Worm (Caenorhabditis elegans) whole organism, L1 larva: ENCODE measurements around the gene K08B12.3.
A peak's percentile ranks its signal among the peaks of the same experiment; 100 is the strongest.

Experiments
- C16A3.4 ChIP-seq: fragments of 150-350 bp; optimal IDR thresholded peaks from 2 replicates; lab custom pipeline; 2014; ENCODE audit warnings: missing biosample characterization, missing genetic modification characterization
- F16B12.6 ChIP-seq: fragments of 150-350 bp; optimal IDR thresholded peaks from 2 replicates; lab custom pipeline; 2014; ENCODE audit warnings: missing biosample characterization, missing genetic modification characterization
- Y116A8C.19 ChIP-seq: sonication (generic microtip); optimal IDR thresholded peaks from 2 replicates; lab custom pipeline; 2016; ENCODE audit warnings: missing compliant biosample characterization, missing genetic modification characterization, borderline replicate concordance
- aha-1 ChIP-seq: fragments of 150-350 bp; optimal IDR thresholded peaks from 2 replicates; lab custom pipeline; 2014; ENCODE audit warnings: missing biosample characterization, missing genetic modification characterization
- alr-1 ChIP-seq: fragments of 200-800 bp; sonication (Bioruptor generic); optimal IDR thresholded peaks from 2 replicates; lab custom pipeline; 2018; ENCODE audit warnings: borderline replicate concordance, mild to moderate bottlenecking, missing genetic modification characterization, missing compliant biosample characterization
- aly-2 ChIP-seq: fragments of 150-350 bp; optimal IDR thresholded peaks from 2 replicates; lab custom pipeline; 2014; ENCODE audit warnings: missing biosample characterization, missing genetic modification characterization
- ama-1 ChIP-seq: fragments of 150-350 bp; optimal IDR thresholded peaks from 2 replicates; lab custom pipeline; 2014
- blmp-1 ChIP-seq: fragments of 150-350 bp; optimal IDR thresholded peaks from 2 replicates; lab custom pipeline; 2014; ENCODE audit warnings: missing biosample characterization, missing genetic modification characterization
- ceh-63 ChIP-seq: fragments of 200-800 bp; sonication (Bioruptor generic); optimal IDR thresholded peaks from 2 replicates; lab custom pipeline; 2018; ENCODE audit warnings: mild to moderate bottlenecking, missing genetic modification characterization, missing compliant biosample characterization
- ceh-90 ChIP-seq: sonication (generic microtip); optimal IDR thresholded peaks from 2 replicates; lab custom pipeline; 2016; ENCODE audit warnings: missing genetic modification characterization, missing compliant biosample characterization
- ces-1 ChIP-seq: fragments of 150-350 bp; optimal IDR thresholded peaks from 2 replicates; lab custom pipeline; 2014; ENCODE audit warnings: missing biosample characterization, missing genetic modification reagents, missing genetic modification characterization
- dpl-1 ChIP-seq, 3 experiments: fragments of 150-350 bp in 2 of 3; sonication (generic microtip) in 1 of 3; optimal IDR thresholded peaks; 2 replicates each; lab custom pipeline; 2014 to 2017; ENCODE audit warnings: missing biosample characterization in 3 of 3, missing genetic modification characterization in 3 of 3, missing genetic modification reagents in 3 of 3
- efl-1 ChIP-seq, 4 experiments: fragments of 150-350 bp; optimal IDR thresholded peaks in 3 of 4; peaks in 1 of 4; 1 replicate in 1 of 4; 2 replicates in 3 of 4; lab custom pipeline; 2014; ENCODE audit warnings: missing biosample characterization in 2 of 4, missing genetic modification characterization in 2 of 4, missing genetic modification reagents in 2 of 4
- egl-27 ChIP-seq, 2 experiments: fragments of 150-350 bp in 1 of 2; sonication (generic microtip); optimal IDR thresholded peaks; 3 replicates each; lab custom pipeline; 2017 to 2018; ENCODE audit warnings: missing biosample characterization in 2 of 2, missing genetic modification characterization in 2 of 2, missing genetic modification reagents in 2 of 2
- elt-2 ChIP-seq: sonication (generic microtip); optimal IDR thresholded peaks from 2 replicates; lab custom pipeline; 2016; ENCODE audit warnings: missing genetic modification characterization, mild to moderate bottlenecking, inconsistent platforms, missing compliant biosample characterization, missing genetic modification reagents
- ets-5 ChIP-seq: fragments of 200-800 bp; sonication (Bioruptor generic); IDR thresholded peaks from 2 replicates; pipeline ENCODE4 v1.3.6; 2022; ENCODE audit warnings: missing genetic modification characterization, missing compliant biosample characterization
- fkh-4 ChIP-seq: sonication (generic microtip); optimal IDR thresholded peaks from 2 replicates; lab custom pipeline; 2016; ENCODE audit warnings: missing compliant biosample characterization, missing genetic modification characterization, borderline replicate concordance
- fkh-8 ChIP-seq: sonication (generic microtip); optimal IDR thresholded peaks from 2 replicates; lab custom pipeline; 2016; ENCODE audit warnings: mild to moderate bottlenecking, missing genetic modification characterization, missing compliant biosample characterization
- fos-1 ChIP-seq: fragments of 150-350 bp; optimal IDR thresholded peaks from 2 replicates; lab custom pipeline; 2014; ENCODE audit warnings: missing biosample characterization, missing genetic modification characterization
- hlh-4 ChIP-seq: sonication (generic microtip); optimal IDR thresholded peaks from 2 replicates; lab custom pipeline; 2016; ENCODE audit warnings: mild to moderate bottlenecking, missing genetic modification characterization, missing compliant biosample characterization
- irx-1 ChIP-seq: sonication (generic microtip); optimal IDR thresholded peaks from 2 replicates; lab custom pipeline; 2016; ENCODE audit warnings: missing genetic modification characterization, missing compliant biosample characterization
- isw-1 ChIP-seq: fragments of 200-800 bp; sonication (Bioruptor generic); IDR thresholded peaks from 2 replicates; pipeline ENCODE4 v1.3.6; 2022; ENCODE audit warnings: missing genetic modification characterization, missing compliant biosample characterization
- lin-39 ChIP-seq: fragments of 150-350 bp; optimal IDR thresholded peaks from 2 replicates; lab custom pipeline; 2014; ENCODE audit warnings: missing biosample characterization, missing genetic modification reagents, missing genetic modification characterization
- lir-3 ChIP-seq: sonication (generic microtip); optimal IDR thresholded peaks from 2 replicates; lab custom pipeline; 2016; ENCODE audit warnings: mild to moderate bottlenecking, missing genetic modification characterization, moderate library complexity, missing compliant biosample characterization; ENCODE audit not compliant: poor library complexity
- mab-9 ChIP-seq: fragments of 200-800 bp; sonication (Bioruptor generic); IDR thresholded peaks from 2 replicates; pipeline ENCODE4 v1.3.6; 2022; ENCODE audit warnings: missing genetic modification reagents, missing genetic modification characterization, missing compliant biosample characterization
- mdl-1 ChIP-seq, 2 experiments: fragments of 150-350 bp; optimal IDR thresholded peaks; 2 replicates each; lab custom pipeline; 2014 to 2017; ENCODE audit warnings: missing biosample characterization in 2 of 2, missing genetic modification characterization in 2 of 2, inconsistent platforms in 1 of 2
- mef-2 ChIP-seq: fragments of 150-350 bp; optimal IDR thresholded peaks from 2 replicates; lab custom pipeline; 2014; ENCODE audit warnings: missing biosample characterization, missing genetic modification characterization
- mep-1 ChIP-seq: fragments of 150-350 bp; optimal IDR thresholded peaks from 2 replicates; lab custom pipeline; 2014; ENCODE audit warnings: missing biosample characterization, missing genetic modification characterization
- nhr-11 ChIP-seq: fragments of 150-350 bp; optimal IDR thresholded peaks from 2 replicates; lab custom pipeline; 2014; ENCODE audit warnings: missing biosample characterization, missing genetic modification characterization
- nhr-12 ChIP-seq: sonication (generic microtip); optimal IDR thresholded peaks from 2 replicates; lab custom pipeline; 2017; ENCODE audit warnings: missing biosample characterization, missing genetic modification characterization
- nhr-20 ChIP-seq: sonication (generic microtip); optimal IDR thresholded peaks from 2 replicates; lab custom pipeline; 2016; ENCODE audit warnings: mild to moderate bottlenecking, missing genetic modification characterization, missing compliant biosample characterization
- nhr-237 ChIP-seq: fragments of 150-350 bp; optimal IDR thresholded peaks from 2 replicates; lab custom pipeline; 2014; ENCODE audit warnings: missing biosample characterization, missing genetic modification characterization
- nhr-28 ChIP-seq: fragments of 150-350 bp; optimal IDR thresholded peaks from 2 replicates; lab custom pipeline; 2014; ENCODE audit warnings: missing biosample characterization, missing genetic modification characterization
- nhr-71 ChIP-seq: sonication (generic microtip); optimal IDR thresholded peaks from 2 replicates; lab custom pipeline; 2016; ENCODE audit warnings: mild to moderate bottlenecking, missing genetic modification characterization, moderate library complexity, missing compliant biosample characterization
- nhr-84 ChIP-seq: sonication (generic microtip); optimal IDR thresholded peaks from 2 replicates; lab custom pipeline; 2017; ENCODE audit warnings: missing biosample characterization, missing genetic modification characterization
- nhr-85 ChIP-seq: sonication (generic microtip); peaks from one replicate; lab custom pipeline; 2016; ENCODE audit warnings: missing genetic modification characterization, inconsistent platforms, missing compliant biosample characterization
- pqm-1 ChIP-seq: sonication (generic microtip); optimal IDR thresholded peaks from 3 replicates; lab custom pipeline; 2017; ENCODE audit warnings: missing biosample characterization, missing genetic modification characterization
- rnt-1 ChIP-seq: sonication (generic microtip); optimal IDR thresholded peaks from 2 replicates; lab custom pipeline; 2016; ENCODE audit warnings: mild to moderate bottlenecking, missing genetic modification characterization, moderate library complexity, missing compliant biosample characterization
- skn-1 ChIP-seq: fragments of 150-350 bp; optimal IDR thresholded peaks from 2 replicates; lab custom pipeline; 2014; ENCODE audit warnings: missing biosample characterization, missing genetic modification characterization
- snpc-4 ChIP-seq: fragments of 150-350 bp; optimal IDR thresholded peaks from 2 replicates; lab custom pipeline; 2014; ENCODE audit warnings: missing biosample characterization, missing genetic modification characterization
- snu-23 ChIP-seq: sonication (generic microtip); optimal IDR thresholded peaks from 2 replicates; lab custom pipeline; 2016; ENCODE audit warnings: missing genetic modification characterization, missing compliant biosample characterization
- sox-4 ChIP-seq: sonication (generic microtip); optimal IDR thresholded peaks from 2 replicates; lab custom pipeline; 2016; ENCODE audit warnings: missing genetic modification characterization, missing compliant biosample characterization
- sptf-1 ChIP-seq: fragments of 150-350 bp; optimal IDR thresholded peaks from 2 replicates; lab custom pipeline; 2014; ENCODE audit warnings: missing biosample characterization, missing genetic modification characterization
- sup-37 ChIP-seq: fragments of 200-800 bp; sonication (Bioruptor generic); optimal IDR thresholded peaks from 2 replicates; lab custom pipeline; 2018; ENCODE audit warnings: mild to moderate bottlenecking, missing genetic modification characterization, missing compliant biosample characterization
- swsn-7 ChIP-seq: sonication (generic microtip); optimal IDR thresholded peaks from 2 replicates; lab custom pipeline; 2016; ENCODE audit warnings: missing genetic modification characterization, missing compliant biosample characterization
- tbx-2 ChIP-seq: sonication (generic microtip); optimal IDR thresholded peaks from 2 replicates; lab custom pipeline; 2016; ENCODE audit warnings: missing genetic modification characterization, missing compliant biosample characterization
- unc-130 ChIP-seq: fragments of 150-350 bp; optimal IDR thresholded peaks from 2 replicates; lab custom pipeline; 2017; ENCODE audit warnings: missing biosample characterization, missing genetic modification characterization, inconsistent platforms
- unc-30 ChIP-seq: sonication (generic microtip); optimal IDR thresholded peaks from 2 replicates; lab custom pipeline; 2017; ENCODE audit warnings: missing biosample characterization, missing genetic modification characterization
- unc-62 ChIP-seq: fragments of 150-350 bp; optimal IDR thresholded peaks from 2 replicates; lab custom pipeline; 2014; ENCODE audit warnings: missing biosample characterization, missing genetic modification reagents, missing genetic modification characterization
- unc-86 ChIP-seq: sonication (generic microtip); optimal IDR thresholded peaks from 2 replicates; lab custom pipeline; 2016; ENCODE audit warnings: missing genetic modification characterization, missing compliant biosample characterization
- unc-98 ChIP-seq: fragments of 200-800 bp; sonication (Bioruptor generic); IDR thresholded peaks from 2 replicates; pipeline ENCODE4 v1.3.6; 2022; ENCODE audit warnings: missing genetic modification characterization, missing compliant biosample characterization
- vab-15 ChIP-seq: sonication (generic microtip); optimal IDR thresholded peaks from 2 replicates; lab custom pipeline; 2017; ENCODE audit warnings: missing genotype, mild to moderate bottlenecking, missing genetic modification characterization, missing compliant biosample characterization
- zip-4 ChIP-seq: fragments of 200-800 bp; sonication (Bioruptor generic); optimal IDR thresholded peaks from 2 replicates; lab custom pipeline; 2018; ENCODE audit warnings: mild to moderate bottlenecking, missing genetic modification characterization, moderate library complexity, missing compliant biosample characterization
- ztf-11 ChIP-seq, 2 experiments: sonication (generic microtip); optimal IDR thresholded peaks; 2 replicates each; lab custom pipeline; 2016 to 2017; ENCODE audit warnings: missing genetic modification characterization in 2 of 2, missing biosample characterization in 1 of 2, missing compliant biosample characterization in 1 of 2
- ztf-4 ChIP-seq: fragments of 150-350 bp; optimal IDR thresholded peaks from 2 replicates; lab custom pipeline; 2014; ENCODE audit warnings: missing biosample characterization, missing genetic modification characterization

Gene K08B12.3

ce11 chrV:6213845-6214244 lies 21.1 kb upstream of the K08B12.3 start:
- TF ChIP-seq blmp-1 (tag; lab: Kevin White, UChicago) (peak; percentile 29), aha-1 (tag; lab: Kevin White, UChicago) (no peak), nhr-28 (tag; lab: Kevin White, UChicago) (no peak), C16A3.4 (tag; lab: Kevin White, UChicago) (peak; percentile 14), nhr-85 (tag; lab: Kevin White, UChicago) (no peak), mab-9 (GFP tag; lab: Robert Waterston, UW) (no peak), unc-62 (no peak), vab-15 (tag; lab: Kevin White, UChicago) (no peak), isw-1 (no peak), pqm-1 (tag; lab: Kevin White, UChicago) (no peak), lin-39 (tag; lab: Kevin White, UChicago) (no peak), snpc-4 (tag; lab: Kevin White, UChicago) (peak; percentile 53), ces-1 (GFP tag; lab: Kevin White, UChicago) (no peak), snu-23 (peak; percentile 34), tbx-2 (tag; lab: Kevin White, UChicago) (peak; percentile 16), nhr-11 (tag; lab: Kevin White, UChicago) (peak; percentile 29), unc-86 (tag; lab: Kevin White, UChicago) (peak; percentile 34), Y116A8C.19 (tag; lab: Kevin White, UChicago) (no peak), hlh-4 (no peak), skn-1 (tag; lab: Kevin White, UChicago) (peak; percentile 86), mef-2 (tag; lab: Kevin White, UChicago) (no peak), ceh-63 (no peak), sox-4 (tag; lab: Kevin White, UChicago) (no peak), lir-3 (tag; lab: Kevin White, UChicago) (no peak), nhr-84 (tag; lab: Kevin White, UChicago) (no peak), efl-1 (optimal IDR thresholded peaks at IDR 0.05; lab: Kevin White, UChicago) (peak; percentile 24 to 66), efl-1 (GFP tag; optimal IDR thresholded peaks at IDR 0.05 in 1 of 2; lab: Kevin White, UChicago) (no peak), nhr-71 (tag; lab: Kevin White, UChicago) (peak; percentile 67), mep-1 (tag; lab: Kevin White, UChicago) (peak; percentile 80), elt-2 (tag; lab: Kevin White, UChicago) (no peak), unc-30 (tag; lab: Kevin White, UChicago) (no peak), unc-130 (no peak), irx-1 (tag; lab: Kevin White, UChicago) (no peak), nhr-20 (tag; lab: Kevin White, UChicago) (no peak), ztf-4 (tag; lab: Kevin White, UChicago) (no peak), aly-2 (tag; lab: Kevin White, UChicago) (no peak), sptf-1 (tag; lab: Kevin White, UChicago) (no peak), ztf-11 (tag; optimal IDR thresholded peaks at IDR 0.05; lab: Kevin White, UChicago) (no peak), dpl-1 (GFP tag; optimal IDR thresholded peaks at IDR 0.05; lab: Kevin White, UChicago) (peak in 2 of 3 experiments; percentile 12 to 20), fos-1 (tag; lab: Kevin White, UChicago) (peak; percentile 96), swsn-7 (peak; percentile 35), sup-37 (GFP tag; lab: Kevin White, UChicago) (no peak), fkh-4 (no peak), ets-5 (GFP tag; lab: Robert Waterston, UW) (no peak), mdl-1 (tag; optimal IDR thresholded peaks at IDR 0.05; lab: Kevin White, UChicago) (peak in 1 of 2 experiments; percentile 60), F16B12.6 (tag; lab: Kevin White, UChicago) (no peak), ceh-90 (no peak), egl-27 (tag; optimal IDR thresholded peaks at IDR 0.05; lab: Kevin White, UChicago) (no peak), alr-1 (tag; lab: Kevin White, UChicago) (no peak), fkh-8 (tag; lab: Kevin White, UChicago) (peak; percentile 72), nhr-237 (tag; lab: Kevin White, UChicago) (peak; percentile 9), zip-4 (GFP tag; lab: Kevin White, UChicago) (peak; percentile 62), unc-98 (GFP tag; lab: Robert Waterston, UW) (no peak), nhr-12 (tag; lab: Kevin White, UChicago) (no peak), rnt-1 (tag; lab: Kevin White, UChicago) (peak; percentile 36), ama-1 (lab: Kevin White, UChicago) (no peak)
